Worm (Caenorhabditis elegans): ENCODE results near the gene H03A11.13.

H03A11.13 gene

ce11 chrX:15181454-15181853, 31.6 kb downstream of the H03A11.13 start, which contains the start of gene pkhm-2:
pkhm-2 (minus strand) TSS chrX:15181465.
- TF ChIP-seq ceh-88 (GFP tag; IDR thresholded peaks at IDR 0.05), result peak; percentile 65
- peak in 1 of 2 experiments; percentile 59 for TF ChIP-seq ztf-11 (tag; optimal IDR thresholded peaks at IDR 0.05)
- TF ChIP-seq unc-130 (tag; optimal IDR thresholded peaks at IDR 0.05), result peak; percentile 78
- peak; percentile 95 for TF ChIP-seq nhr-90 (tag; optimal IDR thresholded peaks at IDR 0.05; ENCODE audit: poor library complexity)
- TF ChIP-seq jun-1 (tag; optimal IDR thresholded peaks at IDR 0.05), result peak; percentile 84
- peak; percentile 68 for TF ChIP-seq sox-4 (tag; optimal IDR thresholded peaks at IDR 0.05)
- peak; percentile 86 to 89 for TF ChIP-seq lsy-2 (tag; optimal IDR thresholded peaks at IDR 0.05)
- peak; percentile 88 for TF ChIP-seq C16A3.4 (tag; optimal IDR thresholded peaks at IDR 0.05)
- peak; percentile 77 to 82 (median 79) for TF ChIP-seq dpl-1 (GFP tag; optimal IDR thresholded peaks at IDR 0.05)
- TF ChIP-seq xbp-1 (tag; optimal IDR thresholded peaks at IDR 0.05), result peak; percentile 88
- TF ChIP-seq ztf-4 (tag; optimal IDR thresholded peaks at IDR 0.05), result peak; percentile 86
- TF ChIP-seq mef-2 (tag; optimal IDR thresholded peaks at IDR 0.05), result no peak
- TF ChIP-seq efl-1 (optimal IDR thresholded peaks at IDR 0.05), result peak; percentile 79 to 82
- TF ChIP-seq efl-1 (GFP tag; optimal IDR thresholded peaks at IDR 0.05 in 1 of 2), result peak; percentile 76 to 98
- peak in 1 of 2 experiments; percentile 90 for TF ChIP-seq mdl-1 (tag; optimal IDR thresholded peaks at IDR 0.05)
- TF ChIP-seq hlh-4 (tag; optimal IDR thresholded peaks at IDR 0.05), result no peak
- TF ChIP-seq tlp-1 (tag; optimal IDR thresholded peaks at IDR 0.05), result no peak
- peak; percentile 96 for TF ChIP-seq lin-14 (GFP tag; optimal IDR thresholded peaks at IDR 0.05)
- peak; percentile 95 for TF ChIP-seq swsn-7 (tag; optimal IDR thresholded peaks at IDR 0.05)
- peak; percentile 59 for TF ChIP-seq pax-3 (tag; optimal IDR thresholded peaks at IDR 0.05)
- peak; percentile 61 for TF ChIP-seq mab-9 (GFP tag; IDR thresholded peaks at IDR 0.05)
- TF ChIP-seq hlh-17 (GFP tag; optimal IDR thresholded peaks at IDR 0.05; ENCODE audit: borderline replicate concordance), result no peak
- peak; percentile 92 for TF ChIP-seq mep-1 (tag; optimal IDR thresholded peaks at IDR 0.05)
- peak; percentile 91 for TF ChIP-seq snpc-4 (tag; optimal IDR thresholded peaks at IDR 0.05)
- TF ChIP-seq irx-1 (tag; optimal IDR thresholded peaks at IDR 0.05), result peak; percentile 86
- TF ChIP-seq elt-3 (tag; optimal IDR thresholded peaks at IDR 0.05), result peak in 5 of 6 experiments; percentile 31 to 88 (median 71)
- peak; percentile 95 for TF ChIP-seq rnt-1 (tag; optimal IDR thresholded peaks at IDR 0.05)
- TF ChIP-seq blmp-1 (tag; optimal IDR thresholded peaks at IDR 0.05), result peak; percentile 98
- peak; percentile 89 for TF ChIP-seq dsc-1 (tag; optimal IDR thresholded peaks at IDR 0.05)
- no peak for TF ChIP-seq alr-1 (tag; optimal IDR thresholded peaks at IDR 0.05; ENCODE audit: borderline replicate concordance)
- peak; percentile 31 for TF ChIP-seq aly-2 (tag; optimal IDR thresholded peaks at IDR 0.05)
- peak; percentile 84 to 88 (median 85) for TF ChIP-seq ceh-82 (tag; optimal IDR thresholded peaks at IDR 0.05)
- TF ChIP-seq pag-3 (tag; optimal IDR thresholded peaks at IDR 0.05; ENCODE audit: borderline replicate concordance, insufficient read depth), result peak; percentile 22
- TF ChIP-seq lin-39 (tag; optimal IDR thresholded peaks at IDR 0.05), result peak; percentile 80
- no peak for TF ChIP-seq fkh-4 (tag; optimal IDR thresholded peaks at IDR 0.05; ENCODE audit: borderline replicate concordance)
- no peak for TF ChIP-seq ama-1 (optimal IDR thresholded peaks at IDR 0.05)
- peak; percentile 94 for TF ChIP-seq nhr-47 (tag; optimal IDR thresholded peaks at IDR 0.05)
- TF ChIP-seq nhr-84 (tag; optimal IDR thresholded peaks at IDR 0.05), result no peak
- TF ChIP-seq efl-3 (GFP tag; optimal IDR thresholded peaks at IDR 0.05), result no peak
- peak; percentile 67 for TF ChIP-seq elt-2 (tag; optimal IDR thresholded peaks at IDR 0.05)
- TF ChIP-seq nhr-11 (tag; optimal IDR thresholded peaks at IDR 0.05), result peak; percentile 67
- TF ChIP-seq pqm-1 (tag; optimal IDR thresholded peaks at IDR 0.05), result peak; percentile 44
- no peak for TF ChIP-seq unc-62 (GFP tag; optimal IDR thresholded peaks at IDR 0.05)
- peak; percentile 74 for TF ChIP-seq fkh-8 (tag; optimal IDR thresholded peaks at IDR 0.05)
- TF ChIP-seq lin-35 (GFP tag; optimal IDR thresholded peaks at IDR 0.05), result peak; percentile 77 to 90
- peak; percentile 90 for TF ChIP-seq nhr-77 (tag; optimal IDR thresholded peaks at IDR 0.05)
- TF ChIP-seq lir-3 (tag; optimal IDR thresholded peaks at IDR 0.05; ENCODE audit: poor library complexity), result no peak
- TF ChIP-seq hpl-2 (GFP tag; optimal IDR thresholded peaks at IDR 0.05), result peak; percentile 73
- TF ChIP-seq aha-1 (tag; optimal IDR thresholded peaks at IDR 0.05), result peak; percentile 65
- peak; percentile 52 for TF ChIP-seq lin-15B (tag; optimal IDR thresholded peaks at IDR 0.05)
- peak; percentile 40 for TF ChIP-seq F16B12.6 (tag; optimal IDR thresholded peaks at IDR 0.05)
- TF ChIP-seq sptf-1 (tag; optimal IDR thresholded peaks at IDR 0.05), result no peak
- peak; percentile 95 for TF ChIP-seq snu-23 (GFP tag; optimal IDR thresholded peaks at IDR 0.05)
